Worm (Caenorhabditis elegans) whole organism, L3 larva: ENCODE data around the gene K09D9.9.

Experiments used
- R02D3.7 ChIP-seq: fragments of 150-350 bp; optimal IDR thresholded peaks from 2 replicates; lab custom pipeline; 2014; ENCODE audit warnings: missing biosample characterization, missing genetic modification characterization
- ZK546.5 ChIP-seq: sonication (generic microtip); optimal IDR thresholded peaks from 2 replicates; lab custom pipeline; 2017; ENCODE audit warnings: missing biosample characterization, missing genetic modification characterization
- elt-1 ChIP-seq: fragments of 150-350 bp; optimal IDR thresholded peaks from 2 replicates; lab custom pipeline; 2014; ENCODE audit warnings: missing biosample characterization, missing genetic modification characterization
- lin-15B ChIP-seq: fragments of 150-350 bp; optimal IDR thresholded peaks from 2 replicates; lab custom pipeline; 2014; ENCODE audit warnings: missing biosample characterization, missing genetic modification characterization
- nfya-1 ChIP-seq: sonication (generic microtip); optimal IDR thresholded peaks from 2 replicates; lab custom pipeline; 2017; ENCODE audit warnings: missing genetic modification characterization, mild to moderate bottlenecking, missing compliant biosample characterization, antibody characterized with exemption, moderate library complexity; ENCODE audit not compliant: insufficient read depth
- nhr-76 ChIP-seq: fragments of 150-350 bp; sonication (generic microtip); optimal IDR thresholded peaks from 5 replicates; lab custom pipeline; 2014; ENCODE audit warnings: missing biosample characterization, missing genetic modification characterization
- sea-2 ChIP-seq: fragments of 150-350 bp; sonication (generic microtip); optimal IDR thresholded peaks from 4 replicates; lab custom pipeline; 2014; ENCODE audit warnings: missing biosample characterization, missing genetic modification reagents, missing genetic modification characterization
- snpc-4 ChIP-seq: fragments of 150-350 bp; optimal IDR thresholded peaks from 2 replicates; lab custom pipeline; 2014; ENCODE audit warnings: missing biosample characterization, missing genetic modification characterization
- zag-1 ChIP-seq: fragments of 150-350 bp; optimal IDR thresholded peaks from 2 replicates; lab custom pipeline; 2014; ENCODE audit warnings: missing biosample characterization, missing genetic modification characterization
- ztf-11 ChIP-seq: fragments of 150-350 bp; optimal IDR thresholded peaks from 2 replicates; lab custom pipeline; 2014; ENCODE audit warnings: missing biosample characterization, missing genetic modification characterization
- ztf-4 ChIP-seq: fragments of 150-350 bp; optimal IDR thresholded peaks from 2 replicates; lab custom pipeline; 2014; ENCODE audit warnings: missing biosample characterization, missing genetic modification characterization

Gene K09D9.9

DNA sequence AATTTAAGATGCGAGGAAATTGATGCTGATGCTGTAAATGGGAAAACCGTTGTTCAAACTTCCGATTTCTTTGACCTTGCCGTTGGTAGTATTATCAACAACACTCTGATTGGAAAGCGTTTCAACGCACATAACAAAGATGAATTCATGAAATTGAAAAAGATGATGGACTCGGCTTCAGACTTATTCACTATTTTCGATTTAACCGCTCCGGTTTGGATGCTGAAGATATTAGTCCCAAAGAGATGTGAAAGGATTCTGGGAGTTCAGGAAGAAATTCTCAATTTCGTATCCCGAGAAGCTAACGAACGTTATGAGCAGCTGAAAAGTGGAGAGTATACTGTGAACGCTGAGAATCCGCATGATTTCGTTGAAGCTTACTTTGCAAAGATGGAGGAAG is 50.6 kb downstream of the K09D9.9 start:
- TF ChIP-seq elt-1 (no peak), ztf-11 (tag; lab: Kevin White, UChicago) (no peak), snpc-4 (no peak), sea-2 (GFP tag; lab: Kevin White, UChicago) (no peak), ZK546.5 (tag; lab: Kevin White, UChicago) (no peak), nfya-1 (tag; lab: Kevin White, UChicago) (no peak), R02D3.7 (no peak), lin-15B (tag; lab: Kevin White, UChicago) (no peak), ztf-4 (no peak), zag-1 (tag; lab: Kevin White, UChicago) (no peak), nhr-76 (tag; lab: Kevin White, UChicago) (no peak)
